Worm (Caenorhabditis elegans): ENCODE data around the gene igcm-3.

The igcm-3 gene

ce11 chrX:2695292-2695691 is 10.4 kb downstream of the igcm-3 start:
- TF ChIP-seq lin-39 (tag; optimal IDR thresholded peaks at IDR 0.05) = no peak
- TF ChIP-seq mdl-1 (tag; optimal IDR thresholded peaks at IDR 0.05) = peak in 1 of 2 experiments; percentile 43
- no peak for TF ChIP-seq efl-1 (optimal IDR thresholded peaks at IDR 0.05)
- peak in 1 of 2 experiments; percentile 64 for TF ChIP-seq efl-1 (GFP tag; optimal IDR thresholded peaks at IDR 0.05 in 1 of 2)
- peak; percentile 80 for TF ChIP-seq elt-2 (tag; optimal IDR thresholded peaks at IDR 0.05)
- no peak for TF ChIP-seq jun-1 (tag; optimal IDR thresholded peaks at IDR 0.05)
- no peak for TF ChIP-seq nhr-85 (tag)
- peak in 1 of 2 experiments; percentile 67 for TF ChIP-seq lin-35 (GFP tag; optimal IDR thresholded peaks at IDR 0.05)
- no peak for TF ChIP-seq nhr-237 (tag; optimal IDR thresholded peaks at IDR 0.05)
- no peak for TF ChIP-seq ceh-90 (tag; optimal IDR thresholded peaks at IDR 0.05)
- TF ChIP-seq skn-1 (tag; optimal IDR thresholded peaks at IDR 0.05) = peak; percentile 23
- TF ChIP-seq nhr-71 (tag; optimal IDR thresholded peaks at IDR 0.05) = peak; percentile 5

ce11 chrX:2694725-2695124 is 10.9 kb downstream of the igcm-3 start, which contains the start of gene T02C5.1:
T02C5.1 (plus strand) TSS chrX:2694923.
- TF ChIP-seq hpl-2 (GFP tag; optimal IDR thresholded peaks at IDR 0.05) (no peak), sup-37 (GFP tag; optimal IDR thresholded peaks at IDR 0.05) (no peak), elt-2 (tag; optimal IDR thresholded peaks at IDR 0.05) (peak; percentile 72)

ce11 chrX:2693026-2693425 is 12.6 kb downstream of the igcm-3 start:
- TF ChIP-seq mef-2 (tag; optimal IDR thresholded peaks at IDR 0.05) (no peak), nhr-47 (tag; optimal IDR thresholded peaks at IDR 0.05) (no peak)

- TF ChIP-seq aly-2 (tag; optimal IDR thresholded peaks at IDR 0.05) (peak; percentile 2), ztf-11 (tag; optimal IDR thresholded peaks at IDR 0.05) (no peak), mep-1 (tag; optimal IDR thresholded peaks at IDR 0.05) (peak; percentile 69), mab-9 (GFP tag; IDR thresholded peaks at IDR 0.05) (no peak), C34B4.2 (tag; optimal IDR thresholded peaks at IDR 0.05) (no peak), hpl-2 (GFP tag; optimal IDR thresholded peaks at IDR 0.05) (no peak), ceh-82 (tag; optimal IDR thresholded peaks at IDR 0.05) (peak; percentile 62 to 85 (median 76)), isw-1 (GFP tag; IDR thresholded peaks at IDR 0.05) (peak; percentile 57), snu-23 (GFP tag; optimal IDR thresholded peaks at IDR 0.05) (peak; percentile 77), egl-13 (tag; optimal IDR thresholded peaks at IDR 0.05) (peak; percentile 56), grh-1 (GFP tag; IDR thresholded peaks at IDR 0.05) (peak; percentile 39; the same call in 1 of the 2 replicates), zag-1 (tag; optimal IDR thresholded peaks at IDR 0.05) (no peak), F16B12.6 (tag; optimal IDR thresholded peaks at IDR 0.05) (peak; percentile 17), Y116A8C.19 (tag; optimal IDR thresholded peaks at IDR 0.05; ENCODE audit: borderline replicate concordance) (no peak), nhr-19 (GFP tag; conservative IDR thresholded peaks at IDR 0.05) (peak; percentile 79), vab-15 (tag; optimal IDR thresholded peaks at IDR 0.05) (no peak), unc-86 (tag; optimal IDR thresholded peaks at IDR 0.05) (peak; percentile 57), aha-1 (tag; optimal IDR thresholded peaks at IDR 0.05) (no peak), elt-3 (tag; optimal IDR thresholded peaks at IDR 0.05) (no peak), lin-35 (GFP tag; optimal IDR thresholded peaks at IDR 0.05) (peak; percentile 62 to 67), efl-1 (optimal IDR thresholded peaks at IDR 0.05) (peak; percentile 61 to 75), efl-1 (GFP tag; optimal IDR thresholded peaks at IDR 0.05 in 1 of 2) (peak in 1 of 2 experiments; percentile 85), xbp-1 (tag; optimal IDR thresholded peaks at IDR 0.05) (peak; percentile 69), alr-1 (tag; optimal IDR thresholded peaks at IDR 0.05; ENCODE audit: borderline replicate concordance) (no peak), lir-3 (tag; optimal IDR thresholded peaks at IDR 0.05; ENCODE audit: poor library complexity) (peak; percentile 11), hlh-4 (tag; optimal IDR thresholded peaks at IDR 0.05) (no peak), lin-15B (tag; optimal IDR thresholded peaks at IDR 0.05) (no peak), skn-1 (tag; optimal IDR thresholded peaks at IDR 0.05) (peak; percentile 97), ztf-4 (tag; optimal IDR thresholded peaks at IDR 0.05) (peak; percentile 44), pag-3 (tag; optimal IDR thresholded peaks at IDR 0.05; ENCODE audit: borderline replicate concordance, insufficient read depth) (no peak), hlh-17 (GFP tag; optimal IDR thresholded peaks at IDR 0.05; ENCODE audit: borderline replicate concordance) (no peak), nhr-11 (tag; optimal IDR thresholded peaks at IDR 0.05) (no peak), unc-62 (GFP tag; optimal IDR thresholded peaks at IDR 0.05) (no peak), ets-5 (GFP tag; IDR thresholded peaks at IDR 0.05) (no peak), nhr-76 (tag; optimal IDR thresholded peaks at IDR 0.05) (no peak)
These were observed 17.0 kb downstream of the igcm-3 start, which contains the start of gene T14G11.1 for ce11 chrX:2688583-2689220. T14G11.1 (plus strand) TSS chrX:2688990.

All from whole organism, L1 larva.